Worm (Caenorhabditis elegans) whole organism, midembryonic: ENCODE data around the gene Y47D3A.20.

Experiments used
- T22C8.4 ChIP-seq: fragments of 200-800 bp; sonication (Bioruptor generic); IDR thresholded peaks from 2 replicates; pipeline ENCODE4 v1.3.6; 2022; ENCODE audit warnings: missing genetic modification characterization, missing compliant biosample characterization
- flt-1 ChIP-seq: fragments of 200-800 bp; sonication (Bioruptor generic); IDR thresholded peaks from 2 replicates; pipeline ENCODE4 v1.3.6; 2022; ENCODE audit warnings: missing genetic modification characterization, missing compliant biosample characterization
- klf-2 ChIP-seq: fragments of 200-800 bp; sonication (Bioruptor generic); conservative IDR thresholded peaks from 2 replicates; pipeline ENCODE4 v1.3.6; 2022; ENCODE audit warnings: missing genetic modification reagents, missing genetic modification characterization, missing compliant biosample characterization
- ref-1 ChIP-seq: fragments of 200-800 bp; sonication (Bioruptor generic); conservative IDR thresholded peaks from 2 replicates; pipeline ENCODE4 v1.3.6; 2022; ENCODE audit warnings: missing genetic modification reagents, missing genetic modification characterization, missing compliant biosample characterization
- ztf-23 ChIP-seq: fragments of 200-800 bp; sonication (Bioruptor generic); IDR thresholded peaks from 2 replicates; pipeline ENCODE4 v1.3.6; 2022; ENCODE audit warnings: missing genetic modification reagents, missing genetic modification characterization, missing compliant biosample characterization
- ztf-29 ChIP-seq: fragments of 200-800 bp; sonication (Bioruptor generic); IDR thresholded peaks from 2 replicates; pipeline ENCODE4 v1.3.6; 2022; ENCODE audit warnings: missing genetic modification reagents, missing genetic modification characterization, missing compliant biosample characterization

ce11 chrIII:11237741-11238140 lies 37.1 kb upstream of the Y47D3A.20 start:
- TF ChIP-seq flt-1 (no peak), klf-2 (GFP tag; lab: Robert Waterston, UW) (no peak), ztf-29 (no peak), ztf-23 (GFP tag; lab: Robert Waterston, UW) (no peak), T22C8.4 (no peak), ref-1 (GFP tag; lab: Robert Waterston, UW) (no peak)
